Fruit fly (Drosophila melanogaster) whole organism, embryonic: ENCODE measurements around the gene CG43175.

ENCODE experiments used
- BEAF-32 ChIP-seq: fragments of 200-800 bp; sonication (Bioruptor generic); optimal IDR thresholded peaks from 3 replicates; lab custom pipeline; 2017; ENCODE audit warnings: missing biosample characterization, missing genetic modification characterization, mild to moderate bottlenecking, moderate library complexity, missing genetic modification reagents
- CG10654 ChIP-seq: fragments of 200-800 bp; sonication (Bioruptor generic); optimal IDR thresholded peaks from 2 replicates; lab custom pipeline; 2016; ENCODE audit warnings: missing biosample characterization, missing genetic modification characterization
- CG11085 ChIP-seq: fragments of 200-800 bp; sonication (Bioruptor generic); IDR thresholded peaks from 2 replicates; pipeline ENCODE4 v1.3.6; 2022; ENCODE audit warnings: missing biosample characterization, missing genetic modification characterization
- CG12236 ChIP-seq: fragments of 200-800 bp; sonication (Bioruptor generic); optimal IDR thresholded peaks from 2 replicates; lab custom pipeline; 2016; ENCODE audit warnings: missing biosample characterization, missing genetic modification characterization
- CG1233 ChIP-seq: fragments of 200-800 bp; sonication (Bioruptor generic); optimal IDR thresholded peaks from 4 replicates; lab custom pipeline; 2018; ENCODE audit warnings: missing biosample characterization, mild to moderate bottlenecking, missing genetic modification characterization
- CG12391 ChIP-seq: fragments of 200-800 bp; sonication (Bioruptor generic); optimal IDR thresholded peaks from 3 replicates; lab custom pipeline; 2018; ENCODE audit warnings: missing biosample characterization, mild to moderate bottlenecking, missing genetic modification characterization, moderate library complexity
- CG14050 ChIP-seq: fragments of 200-800 bp; sonication (Bioruptor generic); IDR thresholded peaks from 3 replicates; pipeline ENCODE4 v1.3.6; 2022; ENCODE audit warnings: missing biosample characterization, missing genetic modification characterization
- CG17802 ChIP-seq: fragments of 200-800 bp; sonication (Bioruptor generic); optimal IDR thresholded peaks from 2 replicates; lab custom pipeline; 2018; ENCODE audit warnings: missing biosample characterization, mild to moderate bottlenecking, missing genetic modification characterization, moderate library complexity
- CG18262 ChIP-seq: fragments of 200-800 bp; optimal IDR thresholded peaks from 3 replicates; lab custom pipeline; 2019; ENCODE audit warnings: missing biosample characterization, mild to moderate bottlenecking, missing genetic modification characterization, moderate library complexity
- CG2202 ChIP-seq: fragments of 200-800 bp; sonication (Bioruptor generic); optimal IDR thresholded peaks from 2 replicates; lab custom pipeline; 2018; ENCODE audit warnings: missing biosample characterization, mild to moderate bottlenecking, missing genetic modification characterization
- CG2712 ChIP-seq: fragments of 200-800 bp; optimal IDR thresholded peaks from 3 replicates; lab custom pipeline; 2019; ENCODE audit warnings: missing biosample characterization, mild to moderate bottlenecking, missing genetic modification characterization, moderate library complexity
- CG32767 ChIP-seq: fragments of 200-800 bp; sonication (Bioruptor generic); IDR thresholded peaks from 2 replicates; pipeline ENCODE4 v1.3.6; 2022; ENCODE audit warnings: missing biosample characterization, missing genetic modification characterization
- CG4360 ChIP-seq: fragments of 200-800 bp; sonication (Bioruptor generic); IDR thresholded peaks from 2 replicates; pipeline ENCODE4 v1.3.6; 2022; ENCODE audit warnings: missing biosample characterization, missing genetic modification characterization
- CG6654 ChIP-seq: fragments of 200-800 bp; sonication (Bioruptor generic); optimal IDR thresholded peaks from 2 replicates; lab custom pipeline; 2017; ENCODE audit warnings: missing biosample characterization, mild to moderate bottlenecking, missing genetic modification characterization
- CG6689 ChIP-seq: fragments of 200-800 bp; sonication (Bioruptor generic); IDR thresholded peaks from 2 replicates; pipeline ENCODE4 v1.3.6; 2022; ENCODE audit warnings: missing biosample characterization, missing genetic modification characterization
- CG6765 ChIP-seq: fragments of 200-800 bp; sonication (Bioruptor generic); optimal IDR thresholded peaks from 3 replicates; lab custom pipeline; 2017; ENCODE audit warnings: missing biosample characterization, mild to moderate bottlenecking, missing genetic modification characterization
- CG7372 ChIP-seq: fragments of 200-800 bp; sonication (Bioruptor generic); IDR thresholded peaks from 2 replicates; pipeline ENCODE4 v1.3.6; 2022; ENCODE audit warnings: missing biosample characterization, missing genetic modification characterization
- CG7839 ChIP-seq: fragments of 200-800 bp; sonication (Bioruptor generic); optimal IDR thresholded peaks from 3 replicates; lab custom pipeline; 2018; ENCODE audit warnings: missing biosample characterization, mild to moderate bottlenecking, missing genetic modification characterization, moderate library complexity
- Chrac-16 ChIP-seq: fragments of 200-800 bp; sonication (Bioruptor generic); optimal IDR thresholded peaks from 3 replicates; lab custom pipeline; 2016; ENCODE audit warnings: missing biosample characterization, missing genetic modification characterization
- CoRest ChIP-seq: fragments of 200-800 bp; sonication (Bioruptor generic); optimal IDR thresholded peaks from 3 replicates; lab custom pipeline; 2018; ENCODE audit warnings: missing biosample characterization, mild to moderate bottlenecking, missing genetic modification characterization, moderate library complexity
- Dad ChIP-seq: fragments of 200-800 bp; sonication (Bioruptor generic); optimal IDR thresholded peaks from 3 replicates; lab custom pipeline; 2016; ENCODE audit warnings: missing biosample characterization, missing genetic modification characterization
- Dbx ChIP-seq: fragments of 200-800 bp; sonication (Bioruptor generic); IDR thresholded peaks from 3 replicates; pipeline ENCODE4 v1.3.6; 2022; ENCODE audit warnings: missing biosample characterization, missing genetic modification characterization
- Dfd ChIP-seq, 2 experiments: fragments of >200 bp; optimal IDR thresholded peaks; 2 replicates each; lab custom pipeline; 2017; ENCODE audit warnings: missing biosample characterization in 2 of 2, missing genetic modification characterization in 2 of 2
- HmgD ChIP-seq: fragments of 200-800 bp; sonication (Bioruptor generic); optimal IDR thresholded peaks from 3 replicates; lab custom pipeline; 2016; ENCODE audit warnings: missing biosample characterization, missing genetic modification characterization
- Hr39 ChIP-seq: fragments of >200 bp; optimal IDR thresholded peaks from 2 replicates; lab custom pipeline; 2017
- Ptx1 ChIP-seq: fragments of 200-800 bp; sonication (Bioruptor generic); IDR thresholded peaks from 2 replicates; pipeline ENCODE4 v1.3.6; 2022; ENCODE audit warnings: missing biosample characterization, missing genetic modification characterization
- Sin3A ChIP-seq: fragments of >200 bp; optimal IDR thresholded peaks from 2 replicates; lab custom pipeline; 2018
- Sox102F ChIP-seq: fragments of 200-800 bp; sonication (Bioruptor generic); optimal IDR thresholded peaks from 2 replicates; lab custom pipeline; 2018; ENCODE audit warnings: missing biosample characterization, mild to moderate bottlenecking, missing genetic modification characterization, moderate library complexity
- Xrp1 ChIP-seq: fragments of 200-800 bp; sonication (Bioruptor generic); IDR thresholded peaks from 2 replicates; pipeline ENCODE4 v1.3.6; 2022; ENCODE audit warnings: missing biosample characterization, missing genetic modification characterization
- abd-A ChIP-seq: fragments of 200-800 bp; sonication (Bioruptor generic); optimal IDR thresholded peaks from 3 replicates; lab custom pipeline; 2019; ENCODE audit warnings: missing biosample characterization, mild to moderate bottlenecking, missing genetic modification characterization, moderate library complexity
- ap ChIP-seq: fragments of 200-800 bp; sonication (Bioruptor generic); IDR thresholded peaks from 2 replicates; pipeline ENCODE4 v1.3.6; 2022; ENCODE audit warnings: missing biosample characterization, missing genetic modification characterization
- btn ChIP-seq: fragments of 200-800 bp; sonication (Bioruptor generic); optimal IDR thresholded peaks from 2 replicates; lab custom pipeline; 2016; ENCODE audit warnings: missing biosample characterization, missing genetic modification characterization
- chm ChIP-seq: fragments of 200-800 bp; sonication (Bioruptor generic); IDR thresholded peaks from 2 replicates; pipeline ENCODE4 v1.3.6; 2022; ENCODE audit warnings: missing biosample characterization, missing genetic modification characterization
- corto ChIP-seq: fragments of 200-800 bp; sonication (Bioruptor generic); optimal IDR thresholded peaks from 2 replicates; lab custom pipeline; 2016; ENCODE audit warnings: missing biosample characterization, mild to moderate bottlenecking, missing genetic modification characterization, moderate library complexity
- croc ChIP-seq: fragments of 200-800 bp; sonication (Bioruptor generic); conservative IDR thresholded peaks from 3 replicates; pipeline ENCODE4 v1.3.6; 2022; ENCODE audit warnings: missing biosample characterization, missing genetic modification characterization
- dati ChIP-seq: fragments of 200-800 bp; sonication (Bioruptor generic); IDR thresholded peaks from 2 replicates; pipeline ENCODE4 v1.3.6; 2022; ENCODE audit warnings: missing biosample characterization, missing genetic modification characterization
- dmrt11E ChIP-seq: fragments of 200-800 bp; sonication (Bioruptor generic); optimal IDR thresholded peaks from 3 replicates; lab custom pipeline; 2018; ENCODE audit warnings: missing biosample characterization, mild to moderate bottlenecking, missing genetic modification characterization, moderate library complexity
- emc ChIP-seq: fragments of 200-800 bp; sonication (Bioruptor generic); optimal IDR thresholded peaks from 2 replicates; lab custom pipeline; 2016; ENCODE audit warnings: missing biosample characterization, missing genetic modification characterization
- exex ChIP-seq: fragments of 200-800 bp; sonication (Bioruptor generic); optimal IDR thresholded peaks from 4 replicates; lab custom pipeline; 2018; ENCODE audit warnings: missing biosample characterization, mild to moderate bottlenecking, missing genetic modification characterization, moderate library complexity
- eyg ChIP-seq: fragments of 200-800 bp; sonication (Bioruptor generic); optimal IDR thresholded peaks from 3 replicates; lab custom pipeline; 2016; ENCODE audit warnings: missing biosample characterization, missing genetic modification characterization
- gt ChIP-seq: fragments of 200-800 bp; sonication (Bioruptor generic); IDR thresholded peaks from 2 replicates; pipeline ENCODE4 v1.3.6; 2022; ENCODE audit warnings: missing biosample characterization, missing genetic modification characterization
- ham ChIP-seq: fragments of 200-800 bp; sonication (Bioruptor generic); IDR thresholded peaks from 2 replicates; pipeline ENCODE4 v1.3.6; 2022; ENCODE audit warnings: missing biosample characterization, missing genetic modification characterization
- insv ChIP-seq, 2 experiments: fragments of 200-800 bp; sonication (Bioruptor generic); optimal IDR thresholded peaks; 3 replicates each; lab custom pipeline; 2016 to 2018; ENCODE audit warnings: missing biosample characterization in 2 of 2, missing genetic modification characterization in 2 of 2
- jumu ChIP-seq: fragments of 200-800 bp; sonication (Bioruptor generic); optimal IDR thresholded peaks from 3 replicates; lab custom pipeline; 2016; ENCODE audit warnings: missing biosample characterization, missing genetic modification characterization
- lbe ChIP-seq: fragments of 200-800 bp; sonication (Bioruptor generic); optimal IDR thresholded peaks from 2 replicates; lab custom pipeline; 2016; ENCODE audit warnings: missing biosample characterization, mild to moderate bottlenecking, missing genetic modification characterization
- lola ChIP-seq, 3 experiments: fragments of >200 bp in 2 of 3; fragments of 200-800 bp in 1 of 3; sonication (Bioruptor generic) in 1 of 3; optimal IDR thresholded peaks; 2 replicates each; lab custom pipeline; 2017 to 2019; ENCODE audit warnings: missing biosample characterization in 3 of 3, missing genetic modification characterization in 3 of 3, mild to moderate bottlenecking in 1 of 3, moderate library complexity in 1 of 3
- mam ChIP-seq: fragments of 200-800 bp; sonication (Bioruptor generic); optimal IDR thresholded peaks from 3 replicates; lab custom pipeline; 2016; ENCODE audit warnings: missing biosample characterization, missing genetic modification characterization
- mirr ChIP-seq: fragments of 200-800 bp; sonication (Bioruptor generic); optimal IDR thresholded peaks from 3 replicates; lab custom pipeline; 2018; ENCODE audit warnings: missing biosample characterization, mild to moderate bottlenecking, missing genetic modification characterization
- pros ChIP-seq: fragments of 200-800 bp; sonication (Bioruptor generic); optimal IDR thresholded peaks from 3 replicates; lab custom pipeline; 2019; ENCODE audit warnings: missing biosample characterization, mild to moderate bottlenecking, missing genetic modification characterization, moderate library complexity
- ro ChIP-seq: fragments of 200-800 bp; sonication (Bioruptor generic); IDR thresholded peaks from 2 replicates; pipeline ENCODE4 v1.3.6; 2022; ENCODE audit warnings: missing biosample characterization, missing genetic modification characterization
- sug ChIP-seq: fragments of 200-800 bp; optimal IDR thresholded peaks from 2 replicates; lab custom pipeline; 2019; ENCODE audit warnings: missing biosample characterization, mild to moderate bottlenecking, missing genetic modification characterization, moderate library complexity
- tio ChIP-seq: fragments of 200-800 bp; sonication (Bioruptor generic); optimal IDR thresholded peaks from 2 replicates; lab custom pipeline; 2017; ENCODE audit warnings: missing biosample characterization, missing genetic modification characterization, inconsistent platforms
- tx ChIP-seq: fragments of 200-800 bp; sonication (Bioruptor generic); optimal IDR thresholded peaks from 2 replicates; lab custom pipeline; 2016; ENCODE audit warnings: missing biosample characterization, missing genetic modification characterization
- unc-4 ChIP-seq: fragments of 200-800 bp; sonication (Bioruptor generic); IDR thresholded peaks from 2 replicates; pipeline ENCODE4 v1.3.6; 2022; ENCODE audit warnings: missing biosample characterization, missing genetic modification characterization; ENCODE audit not compliant: partially characterized antibody
- vnd ChIP-seq: fragments of 200-800 bp; sonication (Bioruptor generic); IDR thresholded peaks from 3 replicates; pipeline ENCODE4 v1.3.6; 2022; ENCODE audit warnings: missing biosample characterization, missing genetic modification characterization; ENCODE audit not compliant: partially characterized antibody
- zfh2 ChIP-seq: fragments of 200-800 bp; sonication (Bioruptor generic); optimal IDR thresholded peaks from 2 replicates; lab custom pipeline; 2016; ENCODE audit warnings: missing biosample characterization, missing genetic modification characterization

The CG43175 gene

dm6 chr3R:17591831-17592230 lies 38.7 kb upstream of the CG43175 start (continued):
- TF ChIP-seq lola (GFP tag; optimal IDR thresholded peaks at IDR 0.05; lab: Kevin White, UChicago) (peak in 1 of 3 experiments; percentile 16), CG2712 (tag; lab: Kevin White, UChicago) (peak; percentile 49), Hr39 (lab: Kevin White, UChicago) (no peak), gt (GFP tag; lab: Robert Waterston, UW) (no peak), Xrp1 (no peak), Sin3A (lab: Kevin White, UChicago) (no peak), jumu (GFP tag; lab: Kevin White, UChicago) (no peak), dmrt11E (peak; percentile 42), CG6689 (no peak), CG18262 (tag; lab: Kevin White, UChicago) (peak; percentile 41), tx (GFP tag; lab: Kevin White, UChicago) (no peak), CG2202 (tag; lab: Kevin White, UChicago) (no peak), croc (no peak), eyg (GFP tag; lab: Kevin White, UChicago) (no peak), CG11085 (GFP tag; lab: Robert Waterston, UW) (no peak), Dbx (no peak), Chrac-16 (GFP tag; lab: Kevin White, UChicago) (no peak), corto (GFP tag; lab: Kevin White, UChicago) (no peak), CG17802 (tag; lab: Kevin White, UChicago) (no peak), Dfd (GFP tag; optimal IDR thresholded peaks at IDR 0.05; lab: Kevin White, UChicago) (no peak), ap (GFP tag; lab: Robert Waterston, UW) (no peak), abd-A (no peak), BEAF-32 (GFP tag; lab: Kevin White, UChicago) (no peak), btn (GFP tag; lab: Kevin White, UChicago) (no peak), mirr (GFP tag; lab: Kevin White, UChicago) (no peak), Ptx1 (GFP tag; lab: Robert Waterston, UW) (no peak), mam (GFP tag; lab: Kevin White, UChicago) (no peak), ham (no peak), insv (GFP tag; optimal IDR thresholded peaks at IDR 0.05; lab: Kevin White, UChicago) (no peak), lbe (GFP tag; lab: Kevin White, UChicago) (no peak), vnd (no peak), CG7372 (no peak), CG7839 (peak; percentile 31), CG12391 (tag; lab: Kevin White, UChicago) (peak; percentile 22), sug (tag; lab: Kevin White, UChicago) (no peak), chm (GFP tag; lab: Robert Waterston, UW) (no peak), CG6654 (GFP tag; lab: Kevin White, UChicago) (no peak), tio (GFP tag; lab: Kevin White, UChicago) (no peak), zfh2 (GFP tag; lab: Kevin White, UChicago) (no peak), Dad (no peak), Sox102F (peak; percentile 8), CoRest (tag; lab: Kevin White, UChicago) (peak; percentile 10)

dm6 chr3R:17593470-17593869 lies 37.0 kb upstream of the CG43175 start:
- TF ChIP-seq pros (GFP tag; lab: Kevin White, UChicago), result peak; percentile 67
- TF ChIP-seq CG12236 (GFP tag; lab: Kevin White, UChicago), result no peak
- no peak for TF ChIP-seq CG14050 (GFP tag; lab: Robert Waterston, UW)
- no peak for TF ChIP-seq CG32767 (GFP tag; lab: Robert Waterston, UW)
- TF ChIP-seq CG6765 (GFP tag; lab: Kevin White, UChicago), result no peak
- no peak for TF ChIP-seq exex
- peak; percentile 63; the same call in 1 of the 2 replicates for TF ChIP-seq CG4360 (GFP tag; lab: Robert Waterston, UW)
- TF ChIP-seq HmgD (GFP tag; lab: Kevin White, UChicago), result no peak
- no peak for TF ChIP-seq ro (GFP tag; lab: Robert Waterston, UW)
- TF ChIP-seq dati, result no peak
- TF ChIP-seq CG10654 (GFP tag; lab: Kevin White, UChicago), result no peak
- TF ChIP-seq CG1233 (GFP tag; lab: Kevin White, UChicago), result no peak
- TF ChIP-seq emc (GFP tag; lab: Kevin White, UChicago), result no peak
- no peak for TF ChIP-seq unc-4 (GFP tag; lab: Robert Waterston, UW)
